ENCODE assay signal across 4 fruit fly cellular contexts in the genomic region with DNA sequence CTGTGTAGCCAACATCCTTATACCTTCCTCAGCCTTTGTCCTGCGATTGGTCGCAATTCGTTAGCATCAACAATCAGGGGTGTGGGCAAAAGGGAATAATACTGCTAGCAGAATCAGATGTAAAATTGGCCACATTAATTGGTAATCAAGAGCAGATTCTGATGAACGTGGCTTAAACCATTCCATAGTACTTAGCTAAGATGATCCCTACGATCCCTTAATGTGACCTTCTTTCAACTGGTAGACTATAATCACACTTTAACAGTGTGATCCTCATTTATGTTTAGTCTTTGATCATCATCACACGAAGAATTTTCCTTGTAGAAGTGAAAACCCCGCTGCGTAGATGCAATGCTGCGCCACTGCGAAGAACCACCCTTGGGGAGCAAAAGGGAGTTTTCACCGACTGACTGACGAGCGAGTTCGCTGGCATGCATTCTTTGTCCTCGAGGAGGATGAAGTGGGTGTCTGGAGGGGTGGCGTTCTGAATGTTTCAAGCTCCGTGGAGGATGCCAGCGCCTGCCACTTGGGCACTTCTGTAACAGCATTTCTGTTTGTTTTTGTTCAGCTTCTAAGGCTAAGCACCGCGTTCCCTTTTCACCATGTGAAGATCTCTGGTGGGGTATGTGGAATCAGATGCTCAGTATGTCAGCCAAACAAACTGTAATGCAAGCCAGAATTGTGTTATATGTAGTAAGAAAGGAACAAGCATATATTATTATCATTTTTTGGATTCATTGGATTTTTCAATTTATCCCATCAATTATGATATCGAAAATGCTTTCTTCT.
A peak's percentile ranks its signal among the peaks of the same experiment; 100 is the strongest.
TF ChIP-seq lines count a peak whose summit lies in the region.

No protein-coding gene starts in this region.

- no peak for TF ChIP-seq CTCF in whole organism, embryonic (GFP tag; optimal IDR thresholded peaks at IDR 0.05; lab: Kevin White, UChicago)

TF ChIP-seq in whole organism, embryonic, 481 proteins besides CTCF, POLR2A, EP300 and RAD21:
- peak; percentile 54 for TF ChIP-seq Med (GFP tag; lab: Kevin White, UChicago)
- TF ChIP-seq Jarid2 (GFP tag; optimal IDR thresholded peaks at IDR 0.05; lab: Kevin White, UChicago), result no peak
- TF ChIP-seq ara (GFP tag; IDR thresholded peaks at IDR 0.05; lab: Robert Waterston, UW), result 0 out of 2 replicates have a peak, but pooled peaks have one; percentile 17
- TF ChIP-seq sens (GFP tag; lab: Kevin White, UChicago), result peak; percentile 57
- peak; percentile 54 for TF ChIP-seq Ets65A (GFP tag; lab: Kevin White, UChicago)

TF ChIP-seq in whole organism, prepupa, 60 proteins besides CTCF, POLR2A, EP300 and RAD21 (continues in another document):
- peak; percentile 78 for TF ChIP-seq Eip78C (GFP tag; lab: Kevin White, UChicago)
- TF ChIP-seq Ets21C (GFP tag; optimal IDR thresholded peaks at IDR 0.05; lab: Kevin White, UChicago), result no peak
- no peak for TF ChIP-seq Blimp-1 (GFP tag; optimal IDR thresholded peaks at IDR 0.05; lab: Kevin White, UChicago)
- TF ChIP-seq CG1621 (tag; optimal IDR thresholded peaks at IDR 0.05; lab: Kevin White, UChicago), result peak; percentile 46
- peak; percentile 19 for TF ChIP-seq Smox (GFP tag; optimal IDR thresholded peaks at IDR 0.05; lab: Kevin White, UChicago)
- peak; percentile 37 for TF ChIP-seq CG3919 (GFP tag; optimal IDR thresholded peaks at IDR 0.05; lab: Kevin White, UChicago)
- no peak for TF ChIP-seq Sox15 (GFP tag; optimal IDR thresholded peaks at IDR 0.05; lab: Kevin White, UChicago)
- no peak for TF ChIP-seq CG6276 (GFP tag; optimal IDR thresholded peaks at IDR 0.05; lab: Kevin White, UChicago)
- TF ChIP-seq net (GFP tag; optimal IDR thresholded peaks at IDR 0.05; lab: Kevin White, UChicago), result peak; percentile 16
- peak; percentile 13 for TF ChIP-seq cyc (GFP tag; optimal IDR thresholded peaks at IDR 0.05; lab: Kevin White, UChicago)
- no peak for TF ChIP-seq fkh (GFP tag; optimal IDR thresholded peaks at IDR 0.05; lab: Kevin White, UChicago)
- no peak for TF ChIP-seq Gug (GFP tag; IDR thresholded peaks at IDR 0.05; lab: Robert Waterston, UW)
- TF ChIP-seq dac (GFP tag; optimal IDR thresholded peaks at IDR 0.05; lab: Kevin White, UChicago), result peak; percentile 8
- peak; percentile 48 for TF ChIP-seq spab (GFP tag; optimal IDR thresholded peaks at IDR 0.05; lab: Kevin White, UChicago)
- TF ChIP-seq CG6792 (GFP tag; optimal IDR thresholded peaks at IDR 0.05; lab: Kevin White, UChicago), result peak; percentile 45
- TF ChIP-seq achi (GFP tag; optimal IDR thresholded peaks at IDR 0.05; lab: Kevin White, UChicago), result peak; percentile 7
- TF ChIP-seq CG10669 (GFP tag; optimal IDR thresholded peaks at IDR 0.05; lab: Kevin White, UChicago), result peak; percentile 51
- peak; percentile 8 for TF ChIP-seq topi (GFP tag; optimal IDR thresholded peaks at IDR 0.05; lab: Kevin White, UChicago)
- peak; percentile 21 for TF ChIP-seq Sox14 (GFP tag; optimal IDR thresholded peaks at IDR 0.05; lab: Kevin White, UChicago)
- no peak for TF ChIP-seq CG6854 (GFP tag; optimal IDR thresholded peaks at IDR 0.05; lab: Kevin White, UChicago)
- TF ChIP-seq CG4318 (GFP tag; optimal IDR thresholded peaks at IDR 0.05; lab: Kevin White, UChicago), result peak; percentile 50
- peak; percentile 61 for TF ChIP-seq Hr4 (GFP tag; optimal IDR thresholded peaks at IDR 0.05; lab: Kevin White, UChicago)
- peak; percentile 20 for TF ChIP-seq Hr39 (GFP tag; optimal IDR thresholded peaks at IDR 0.05; lab: Kevin White, UChicago)
- TF ChIP-seq CG6808 (GFP tag; optimal IDR thresholded peaks at IDR 0.05; lab: Kevin White, UChicago), result peak; percentile 53
- TF ChIP-seq Met (GFP tag; optimal IDR thresholded peaks at IDR 0.05; lab: Kevin White, UChicago), result no peak
- peak; percentile 61 for TF ChIP-seq svp (GFP tag; lab: Kevin White, UChicago)

TF ChIP-seq in whole organism, pupa, 21 proteins besides CTCF, POLR2A, EP300 and RAD21:
- TF ChIP-seq EcR (GFP tag; optimal IDR thresholded peaks at IDR 0.05; lab: Kevin White, UChicago) (no peak), CG32121 (GFP tag; IDR thresholded peaks at IDR 0.05; lab: Robert Waterston, UW) (no peak), CG34367 (tag; optimal IDR thresholded peaks at IDR 0.05; lab: Kevin White, UChicago) (peak; percentile 45), rn (GFP tag; IDR thresholded peaks at IDR 0.05; lab: Robert Waterston, UW) (no peak), Ets98B (GFP tag; IDR thresholded peaks at IDR 0.05; lab: Robert Waterston, UW) (no peak), CG17806 (tag; optimal IDR thresholded peaks at IDR 0.05; lab: Kevin White, UChicago) (peak; percentile 46), CG8301 (tag; optimal IDR thresholded peaks at IDR 0.05; lab: Kevin White, UChicago) (peak; percentile 32), CG15710 (tag; optimal IDR thresholded peaks at IDR 0.05; lab: Kevin White, UChicago) (peak; percentile 65), CG8159 (tag; optimal IDR thresholded peaks at IDR 0.05; lab: Kevin White, UChicago) (peak; percentile 71), Pif1A (GFP tag; optimal IDR thresholded peaks at IDR 0.05; lab: Kevin White, UChicago) (peak; percentile 29), fd96Ca (GFP tag; IDR thresholded peaks at IDR 0.05; lab: Robert Waterston, UW) (0 out of 3 replicates have a peak, but pooled peaks have one; percentile 25), CG4496 (GFP tag; IDR thresholded peaks at IDR 0.05; lab: Robert Waterston, UW) (peak; percentile 47; the same call in 1 of the 3 replicates), Pif1B (GFP tag; optimal IDR thresholded peaks at IDR 0.05; lab: Kevin White, UChicago) (no peak), CG14655 (GFP tag; optimal IDR thresholded peaks at IDR 0.05; lab: Kevin White, UChicago) (peak; percentile 58), CG9948 (tag; optimal IDR thresholded peaks at IDR 0.05; lab: Kevin White, UChicago) (peak; percentile 59), CG12605 (GFP tag; IDR thresholded peaks at IDR 0.05; lab: Robert Waterston, UW) (no peak), gl (tag; optimal IDR thresholded peaks at IDR 0.05; lab: Kevin White, UChicago) (no peak), Snoo (tag; optimal IDR thresholded peaks at IDR 0.05; lab: Kevin White, UChicago) (no peak), CG10348 (GFP tag; IDR thresholded peaks at IDR 0.05; lab: Robert Waterston, UW) (no peak), CG13204 (GFP tag; optimal IDR thresholded peaks at IDR 0.05; lab: Kevin White, UChicago) (no peak), D1 (tag; optimal IDR thresholded peaks at IDR 0.05; lab: Kevin White, UChicago) (no peak)

TF ChIP-seq in whole organism, wandering third instar larva, 38 proteins besides CTCF, POLR2A, EP300 and RAD21:
- TF ChIP-seq Vsx2 (GFP tag; optimal IDR thresholded peaks at IDR 0.05; lab: Kevin White, UChicago; ENCODE audit: partially characterized antibody) (no peak), dl (GFP tag; optimal IDR thresholded peaks at IDR 0.05; lab: Kevin White, UChicago; ENCODE audit: insufficient read depth in 1 of 2, partially characterized antibody in 2 of 2) (no peak), foxo (GFP tag; optimal IDR thresholded peaks at IDR 0.05; lab: Kevin White, UChicago) (peak in 1 of 2 experiments; percentile 2), dsf (GFP tag; optimal IDR thresholded peaks at IDR 0.05; lab: Kevin White, UChicago; ENCODE audit: borderline replicate concordance) (no peak), Sp1 (GFP tag; optimal IDR thresholded peaks at IDR 0.05; lab: Kevin White, UChicago) (peak; percentile 10), sage (GFP tag; optimal IDR thresholded peaks at IDR 0.05; lab: Kevin White, UChicago) (no peak), fru (GFP tag; optimal IDR thresholded peaks at IDR 0.05; lab: Kevin White, UChicago) (peak; percentile 7), usp (GFP tag; optimal IDR thresholded peaks at IDR 0.05; lab: Kevin White, UChicago) (no peak), Myc (optimal IDR thresholded peaks at IDR 0.05; lab: Kevin White, UChicago) (no peak), Dif (GFP tag; optimal IDR thresholded peaks at IDR 0.05; lab: Kevin White, UChicago; ENCODE audit: partially characterized antibody) (no peak), HLH106 (tag; optimal IDR thresholded peaks at IDR 0.05; lab: Kevin White, UChicago) (no peak), ey (GFP tag; optimal IDR thresholded peaks at IDR 0.05; lab: Kevin White, UChicago) (peak; percentile 17)
